Worm (Caenorhabditis elegans): ENCODE results near the gene ZK697.8.

DNA sequence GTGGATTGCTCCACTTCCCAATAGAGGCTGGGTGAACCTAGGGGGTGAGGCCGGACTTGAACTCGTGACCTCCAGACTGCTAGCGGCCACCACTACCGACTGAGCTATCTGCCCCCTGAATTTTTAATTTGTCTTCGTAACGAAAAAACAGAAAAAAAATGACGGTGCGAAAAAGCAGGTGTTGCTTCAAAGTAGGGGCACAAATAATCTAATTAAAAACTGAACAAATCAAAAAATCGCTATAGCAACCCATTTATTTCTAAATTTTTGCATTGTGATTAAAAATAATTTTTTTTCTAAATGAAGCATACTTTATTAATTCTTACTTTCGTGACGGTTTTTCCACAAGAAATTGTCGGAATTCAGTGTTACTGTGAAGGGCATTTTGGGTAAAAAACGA lies 48.9 kb upstream of the ZK697.8 start, which contains the start of gene F36H9.10:
- TF ChIP-seq zfp-2 (tag; optimal IDR thresholded peaks at IDR 0.05) (no peak), madf-5 (GFP tag; IDR thresholded peaks at IDR 0.05) (no peak), madf-9 (GFP tag; conservative IDR thresholded peaks at IDR 0.05) (no peak), daf-8 (GFP tag; IDR thresholded peaks at IDR 0.05) (no peak), R02D3.7 (tag; optimal IDR thresholded peaks at IDR 0.05) (no peak), D1046.2 (GFP tag; IDR thresholded peaks at IDR 0.05) (no peak), mxl-2 (GFP tag; conservative IDR thresholded peaks at IDR 0.05) (no peak), aha-1 (tag) (no peak), dmd-9 (GFP tag; IDR thresholded peaks at IDR 0.05) (no peak), dpl-1 (GFP tag; optimal IDR thresholded peaks at IDR 0.05) (no peak), nhr-25 (tag; optimal IDR thresholded peaks at IDR 0.05; ENCODE audit: borderline replicate concordance, insufficient read depth) (no peak), zfp-3 (GFP tag; conservative IDR thresholded peaks at IDR 0.05) (no peak)

All from whole organism, L4 larva.